6 worm cellular contexts compared by ENCODE assay signal in the genomic region with DNA sequence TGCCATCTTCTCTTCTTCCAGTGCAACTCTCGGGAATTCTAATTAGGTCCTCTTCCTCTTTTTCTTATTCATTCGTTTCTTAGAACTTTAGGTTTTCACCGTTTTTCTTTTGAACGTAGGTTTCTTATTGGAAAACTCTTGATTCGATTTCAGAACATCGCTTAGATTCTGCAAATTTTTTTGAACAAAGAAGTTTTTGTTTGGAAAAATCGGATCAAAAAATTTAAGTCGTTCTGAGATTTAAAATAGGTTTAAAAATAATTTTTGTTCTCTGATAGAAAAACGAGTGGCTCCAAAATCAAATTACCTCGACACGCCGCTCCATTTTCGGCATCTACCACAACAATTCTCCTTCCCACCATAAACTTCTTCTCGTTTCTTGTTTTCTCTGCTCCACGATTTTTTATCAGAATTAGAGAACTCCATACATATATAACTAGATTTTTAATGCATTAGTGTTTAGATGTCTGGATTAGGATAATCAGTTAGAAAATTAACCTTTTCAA.
TF ChIP-seq lines count a peak whose summit lies in the region.

No protein-coding gene starts in this region.

TF ChIP-seq in whole organism, L1 larva, 84 proteins besides CTCF, POLR2A, EP300 and RAD21:
- no peak for TF ChIP-seq hlh-17 (GFP tag; optimal IDR thresholded peaks at IDR 0.05; lab: Kevin White, UChicago; ENCODE audit: borderline replicate concordance)
- peak; percentile 29 for TF ChIP-seq lin-14 (GFP tag; optimal IDR thresholded peaks at IDR 0.05; lab: Kevin White, UChicago)
TF ChIP-seq in whole organism, L1 larva: peak in this region for 1.

TF ChIP-seq in whole organism, L2 larva, 48 proteins besides CTCF, POLR2A, EP300 and RAD21:
- TF ChIP-seq nhr-77 (tag; optimal IDR thresholded peaks at IDR 0.05; lab: Kevin White, UChicago) (no peak), elt-3 (tag; optimal IDR thresholded peaks at IDR 0.05; lab: Kevin White, UChicago) (no peak), peb-1 (tag; optimal IDR thresholded peaks at IDR 0.05; lab: Kevin White, UChicago) (no peak), unc-55 (GFP tag; optimal IDR thresholded peaks at IDR 0.05; lab: Kevin White, UChicago) (peak; percentile 5)

TF ChIP-seq in whole organism, L3 larva, 47 proteins besides CTCF, POLR2A, EP300 and RAD21:
- no peak for TF ChIP-seq nfya-1 (tag; optimal IDR thresholded peaks at IDR 0.05; lab: Kevin White, UChicago; ENCODE audit: insufficient read depth)
- TF ChIP-seq nhr-28 (tag; optimal IDR thresholded peaks at IDR 0.05; lab: Kevin White, UChicago): no peak
- TF ChIP-seq fkh-10 (GFP tag; optimal IDR thresholded peaks at IDR 0.05; lab: Kevin White, UChicago): peak; percentile 38

TF ChIP-seq in whole organism, L4 larva, 104 proteins besides CTCF, POLR2A, EP300 and RAD21:
- TF ChIP-seq duxl-1 (tag; optimal IDR thresholded peaks at IDR 0.05; lab: Kevin White, UChicago; ENCODE audit: poor library complexity) (no peak), T20F7.1 (GFP tag; optimal IDR thresholded peaks at IDR 0.05; lab: Kevin White, UChicago) (no peak), mdt-29 (GFP tag; IDR thresholded peaks at IDR 0.05; lab: Robert Waterston, UW) (no peak), R02D3.7 (tag; optimal IDR thresholded peaks at IDR 0.05; lab: Kevin White, UChicago) (no peak), nhr-111 (GFP tag; optimal IDR thresholded peaks at IDR 0.05; lab: Kevin White, UChicago) (no peak), lsy-2 (tag; optimal IDR thresholded peaks at IDR 0.05; lab: Kevin White, UChicago) (no peak), ceh-20 (GFP tag; IDR thresholded peaks at IDR 0.05; lab: Robert Waterston, UW) (no peak), ceh-62 (tag; optimal IDR thresholded peaks at IDR 0.05; lab: Kevin White, UChicago) (no peak), egl-27 (tag; optimal IDR thresholded peaks at IDR 0.05; lab: Kevin White, UChicago) (no peak), fkh-10 (GFP tag; optimal IDR thresholded peaks at IDR 0.05; lab: Kevin White, UChicago) (peak; percentile 52), ces-1 (GFP tag; optimal IDR thresholded peaks at IDR 0.05; lab: Kevin White, UChicago) (peak; percentile 55), zfp-3 (GFP tag; conservative IDR thresholded peaks at IDR 0.05; lab: Robert Waterston, UW) (no peak), unc-62 (GFP tag; optimal IDR thresholded peaks at IDR 0.05 in 1 of 2; lab: Kevin White, UChicago) (peak in 1 of 2 experiments; percentile 80), unc-62 (tag; optimal IDR thresholded peaks at IDR 0.05; lab: Kevin White, UChicago) (no peak), T26A8.4 (GFP tag; IDR thresholded peaks at IDR 0.05; lab: Robert Waterston, UW) (no peak), hlh-30 (tag; optimal IDR thresholded peaks at IDR 0.05; lab: Kevin White, UChicago; ENCODE audit: insufficient read depth) (no peak), mdl-1 (tag; optimal IDR thresholded peaks at IDR 0.05; lab: Kevin White, UChicago) (no peak), F37D6.2 (tag; optimal IDR thresholded peaks at IDR 0.05; lab: Kevin White, UChicago) (no peak), nhr-6 (tag; optimal IDR thresholded peaks at IDR 0.05; lab: Kevin White, UChicago) (no peak)

TF ChIP-seq in whole organism, late embryonic, 69 proteins besides CTCF, POLR2A, EP300 and RAD21:
- TF ChIP-seq pros-1 (tag; optimal IDR thresholded peaks at IDR 0.05; lab: Kevin White, UChicago) (no peak), ttx-3 (tag; optimal IDR thresholded peaks at IDR 0.05; lab: Kevin White, UChicago) (no peak), unc-42 (tag; optimal IDR thresholded peaks at IDR 0.05; lab: Kevin White, UChicago) (peak; percentile 62), dmd-4 (tag; optimal IDR thresholded peaks at IDR 0.05; lab: Kevin White, UChicago; ENCODE audit: borderline replicate concordance) (no peak), pqm-1 (tag; optimal IDR thresholded peaks at IDR 0.05; lab: Kevin White, UChicago) (no peak)

TF ChIP-seq in whole organism, mixed stage, embryonic, 35 proteins besides CTCF, POLR2A, EP300 and RAD21:
- TF ChIP-seq ztf-11 (tag; optimal IDR thresholded peaks at IDR 0.05; lab: Kevin White, UChicago) (no peak), ces-1 (GFP tag; optimal IDR thresholded peaks at IDR 0.05; lab: Kevin White, UChicago) (peak; percentile 61)
